Worm (Caenorhabditis elegans) whole organism, L4/young adult: ENCODE results near the gene W07A12.4.

ENCODE experiments used
- W03F9.2 ChIP-seq: fragments of 150-350 bp; optimal IDR thresholded peaks from 2 replicates; lab custom pipeline; 2014; ENCODE audit warnings: missing biosample characterization, missing genetic modification characterization
- dao-5 ChIP-seq: sonication (generic microtip); optimal IDR thresholded peaks from 2 replicates; lab custom pipeline; 2016; ENCODE audit warnings: missing genotype, missing genetic modification characterization, moderate library complexity, missing compliant biosample characterization
- him-1 ChIP-seq: sonication (generic microtip); optimal IDR thresholded peaks from 2 replicates; lab custom pipeline; 2016; ENCODE audit warnings: missing genotype, missing genetic modification reagents, missing genetic modification characterization, missing compliant biosample characterization

W07A12.4 gene

ce11 chrII:9139172-9139700, 6.8 kb upstream of the W07A12.4 start, which contains the start of gene Y9C2UA.1:
Y9C2UA.1 (plus strand) TSS chrII:9139650.
- TF ChIP-seq W03F9.2: no peak
- TF ChIP-seq him-1: no peak
- TF ChIP-seq dao-5 (tag; lab: Kevin White, UChicago): no peak

ce11 chrII:9141110-9141509, 5.0 kb upstream of the W07A12.4 start:
- TF ChIP-seq him-1 (no peak), W03F9.2 (no peak), dao-5 (tag; lab: Kevin White, UChicago) (no peak)

- TF ChIP-seq him-1 (no peak), W03F9.2 (no peak), dao-5 (tag; lab: Kevin White, UChicago) (no peak)
Observed at ce11 chrII:9143795-9144194, 2.3 kb upstream of the W07A12.4 start.

- TF ChIP-seq him-1 (no peak), dao-5 (tag; lab: Kevin White, UChicago) (no peak), W03F9.2 (no peak)
Observed at ce11 chrII:9144366-9144765, 1.7 kb upstream of the W07A12.4 start.

- TF ChIP-seq him-1: no peak
- TF ChIP-seq W03F9.2: no peak
Observed at ce11 chrII:9148079-9148478, 2.0 kb downstream of the W07A12.4 start.

ce11 chrII:9152231-9152630, 6.2 kb downstream of the W07A12.4 start, which contains the start of gene col-78:
col-78 (plus strand) TSS chrII:9152531.
- TF ChIP-seq dao-5 (tag; lab: Kevin White, UChicago): no peak

- no peak for TF ChIP-seq dao-5 (tag; lab: Kevin White, UChicago)
- no peak for TF ChIP-seq him-1
- TF ChIP-seq W03F9.2: no peak
Observed at ce11 chrII:9154339-9154738, 8.3 kb downstream of the W07A12.4 start.

- TF ChIP-seq W03F9.2 (no peak), dao-5 (tag; lab: Kevin White, UChicago) (no peak)
Observed at ce11 chrII:9156277-9156676, 10.2 kb downstream of the W07A12.4 start.

- no peak for TF ChIP-seq dao-5 (tag; lab: Kevin White, UChicago)
- no peak for TF ChIP-seq W03F9.2
- no peak for TF ChIP-seq him-1
Observed at ce11 chrII:9157125-9157524, 11.1 kb downstream of the W07A12.4 start.

- TF ChIP-seq W03F9.2 (no peak), dao-5 (tag; lab: Kevin White, UChicago) (no peak), him-1 (no peak)
Observed at ce11 chrII:9158029-9158428, 12.0 kb downstream of the W07A12.4 start, which contains the start of gene oac-54. oac-54 (plus strand) TSS chrII:9158111.

- TF ChIP-seq W03F9.2: no peak
- no peak for TF ChIP-seq him-1
- no peak for TF ChIP-seq dao-5 (tag; lab: Kevin White, UChicago)
Observed at ce11 chrII:9160197-9160806, 14.2 kb downstream of the W07A12.4 start.

ce11 chrII:9161023-9161422, 15.0 kb downstream of the W07A12.4 start, which contains the start of gene rhy-1:
rhy-1 (plus strand) TSS chrII:9161379.
- TF ChIP-seq dao-5 (tag; lab: Kevin White, UChicago) (no peak), W03F9.2 (no peak), him-1 (no peak)

ce11 chrII:9163348-9163747, 17.3 kb downstream of the W07A12.4 start:
- no peak for TF ChIP-seq him-1

- TF ChIP-seq W03F9.2: no peak
- no peak for TF ChIP-seq him-1
- TF ChIP-seq dao-5 (tag; lab: Kevin White, UChicago): no peak
Observed at ce11 chrII:9165762-9166460, 19.9 kb downstream of the W07A12.4 start, which contains the start of gene W07A12.8. W07A12.8 (minus strand) TSS chrII:9165812.

- TF ChIP-seq him-1 (no peak), dao-5 (tag; lab: Kevin White, UChicago) (no peak), W03F9.2 (no peak)
Observed at ce11 chrII:9167730-9168129, 21.7 kb downstream of the W07A12.4 start, which contains the start of gene T23G7.3. T23G7.3 (minus strand) TSS chrII:9167830.
